Worm (Caenorhabditis elegans): ENCODE results near the gene K07F5.17.

K07F5.17 gene

ce11 chrIV:9799664-9800063, 42.5 kb upstream of the K07F5.17 start:
- TF ChIP-seq ceh-100 (GFP tag; IDR thresholded peaks at IDR 0.05) (no peak), pbrm-1 (GFP tag; IDR thresholded peaks at IDR 0.05) (no peak), cebp-2 (GFP tag; IDR thresholded peaks at IDR 0.05) (no peak), lin-26 (GFP tag; IDR thresholded peaks at IDR 0.05) (no peak), madf-3 (GFP tag; IDR thresholded peaks at IDR 0.05) (no peak), him-1 (tag; optimal IDR thresholded peaks at IDR 0.05) (no peak), ets-4 (GFP tag; optimal IDR thresholded peaks at IDR 0.05) (no peak), rcor-1 (GFP tag; IDR thresholded peaks at IDR 0.05) (no peak), ceh-79 (tag; optimal IDR thresholded peaks at IDR 0.05) (no peak), C17E4.6 (GFP tag; IDR thresholded peaks at IDR 0.05) (no peak), hmg-1.2 (GFP tag; IDR thresholded peaks at IDR 0.05) (no peak), tlf-1 (GFP tag; optimal IDR thresholded peaks at IDR 0.05) (no peak)

ce11 chrIV:9801418-9801817, 40.8 kb upstream of the K07F5.17 start:
- TF ChIP-seq ceh-40 (GFP tag; IDR thresholded peaks at IDR 0.05), result 0 out of 2 replicates have a peak, but pooled peaks have one; percentile 7
- TF ChIP-seq F57C9.4 (tag; optimal IDR thresholded peaks at IDR 0.05), result no peak
- TF ChIP-seq tbp1 (GFP tag; optimal IDR thresholded peaks at IDR 0.05), result peak; percentile 35
- no peak for TF ChIP-seq xnd-1 (tag; optimal IDR thresholded peaks at IDR 0.05)
- no peak for TF ChIP-seq cebp-1 (GFP tag; IDR thresholded peaks at IDR 0.05)
- peak; percentile 54 for TF ChIP-seq cebp-1 (tag; optimal IDR thresholded peaks at IDR 0.05)
- no peak for TF ChIP-seq B0035.1 (tag; optimal IDR thresholded peaks at IDR 0.05)
- peak; percentile 29 to 60 for TF ChIP-seq let-607 (tag; optimal IDR thresholded peaks at IDR 0.05)
- TF ChIP-seq F33H1.4 (GFP tag; IDR thresholded peaks at IDR 0.05), result no peak
- TF ChIP-seq bed-1 (GFP tag; IDR thresholded peaks at IDR 0.05), result no peak
- no peak for TF ChIP-seq attf-3 (GFP tag; conservative IDR thresholded peaks at IDR 0.05)
- no peak for TF ChIP-seq somi-1 (GFP tag; optimal IDR thresholded peaks at IDR 0.05)
- no peak for TF ChIP-seq nhr-27 (tag; optimal IDR thresholded peaks at IDR 0.05)
- no peak for TF ChIP-seq die-1 (tag; optimal IDR thresholded peaks at IDR 0.05)
- no peak for TF ChIP-seq nhr-120 (GFP tag; IDR thresholded peaks at IDR 0.05)
- peak; percentile 0 for TF ChIP-seq F22D6.2 (tag; optimal IDR thresholded peaks at IDR 0.05)
- peak; percentile 83 for TF ChIP-seq ets-4 (GFP tag; optimal IDR thresholded peaks at IDR 0.05)
- no peak for TF ChIP-seq ztf-3 (GFP tag; optimal IDR thresholded peaks at IDR 0.05)
- peak; percentile 51; the same call in 1 of the 2 replicates for TF ChIP-seq dox-1 (GFP tag; IDR thresholded peaks at IDR 0.05)
- no peak for TF ChIP-seq fkh-3 (tag; optimal IDR thresholded peaks at IDR 0.05)
- TF ChIP-seq ceh-79 (tag; optimal IDR thresholded peaks at IDR 0.05), result no peak
- TF ChIP-seq lin-54 (GFP tag; optimal IDR thresholded peaks at IDR 0.05), result peak; percentile 34
- TF ChIP-seq Y53G8AR.9 (GFP tag; conservative IDR thresholded peaks at IDR 0.05), result no peak
- no peak for TF ChIP-seq unc-62 (GFP tag; optimal IDR thresholded peaks at IDR 0.05)
- no peak for TF ChIP-seq rcor-1 (GFP tag; IDR thresholded peaks at IDR 0.05)
- TF ChIP-seq F55B11.4 (tag; optimal IDR thresholded peaks at IDR 0.05; ENCODE audit: borderline replicate concordance, insufficient read depth), result no peak
- TF ChIP-seq ZK185.1 (tag; optimal IDR thresholded peaks at IDR 0.05; ENCODE audit: poor library complexity, severe bottlenecking), result no peak
- TF ChIP-seq nhr-80 (tag; optimal IDR thresholded peaks at IDR 0.05), result peak; percentile 97
- peak; percentile 74 for TF ChIP-seq atf-7 (tag; optimal IDR thresholded peaks at IDR 0.05)
- TF ChIP-seq nfya-1 (tag; optimal IDR thresholded peaks at IDR 0.05; ENCODE audit: borderline replicate concordance, insufficient read depth), result no peak
- 0 out of 2 replicates have a peak, but pooled peaks have one; percentile 22 for TF ChIP-seq egl-44 (GFP tag; IDR thresholded peaks at IDR 0.05)
- TF ChIP-seq akir-1 (GFP tag; optimal IDR thresholded peaks at IDR 0.05), result no peak
- TF ChIP-seq T26A5.8 (tag; optimal IDR thresholded peaks at IDR 0.05), result no peak
- peak; percentile 42 for TF ChIP-seq madf-10 (tag; optimal IDR thresholded peaks at IDR 0.05)
- TF ChIP-seq lin-26 (GFP tag; IDR thresholded peaks at IDR 0.05), result no peak
- no peak for TF ChIP-seq ceh-100 (GFP tag; IDR thresholded peaks at IDR 0.05)
- TF ChIP-seq egrh-3 (GFP tag; IDR thresholded peaks at IDR 0.05), result no peak
- TF ChIP-seq lin-35 (GFP tag; optimal IDR thresholded peaks at IDR 0.05), result no peak
- TF ChIP-seq zim-3 (tag; optimal IDR thresholded peaks at IDR 0.05), result no peak
- no peak for TF ChIP-seq ekl-4 (GFP tag; IDR thresholded peaks at IDR 0.05)
- no peak for TF ChIP-seq gei-17 (GFP tag; optimal IDR thresholded peaks at IDR 0.05)
